Fruit fly (Drosophila melanogaster) whole organism, pupa: ENCODE data around the gene sqh.

Experiments
- CG10348 ChIP-seq: fragments of 200-800 bp; sonication (Bioruptor generic); IDR thresholded peaks from 2 replicates; pipeline ENCODE4 v1.3.6; 2022; ENCODE audit warnings: missing biosample characterization, missing genetic modification characterization
- CG12605 ChIP-seq: fragments of 200-800 bp; sonication (Bioruptor generic); IDR thresholded peaks from 2 replicates; pipeline ENCODE4 v1.3.6; 2022; ENCODE audit warnings: missing biosample characterization, missing genetic modification characterization
- CG13204 ChIP-seq: fragments of 200-800 bp; sonication (Bioruptor generic); optimal IDR thresholded peaks from 2 replicates; lab custom pipeline; 2018; ENCODE audit warnings: missing biosample characterization, mild to moderate bottlenecking, missing genetic modification characterization, moderate library complexity
- CG14655 ChIP-seq: fragments of 200-800 bp; sonication (Bioruptor generic); optimal IDR thresholded peaks from 3 replicates; lab custom pipeline; 2017; ENCODE audit warnings: mild to moderate bottlenecking, missing biosample characterization, missing genetic modification reagents, missing genetic modification characterization
- CG15710 ChIP-seq: fragments of 200-800 bp; sonication (Bioruptor generic); optimal IDR thresholded peaks from 2 replicates; lab custom pipeline; 2018; ENCODE audit warnings: missing biosample characterization, mild to moderate bottlenecking, missing genetic modification characterization, moderate library complexity
- CG17806 ChIP-seq: fragments of 200-800 bp; sonication (Bioruptor generic); optimal IDR thresholded peaks from 2 replicates; lab custom pipeline; 2018; ENCODE audit warnings: missing biosample characterization, mild to moderate bottlenecking, missing genetic modification characterization, moderate library complexity
- CG32121 ChIP-seq: fragments of 200-800 bp; sonication (Bioruptor generic); IDR thresholded peaks from 2 replicates; pipeline ENCODE4 v1.3.6; 2022; ENCODE audit warnings: missing biosample characterization, missing genetic modification characterization
- CG34367 ChIP-seq: fragments of 200-800 bp; sonication (Bioruptor generic); optimal IDR thresholded peaks from 2 replicates; lab custom pipeline; 2018; ENCODE audit warnings: missing biosample characterization, mild to moderate bottlenecking, missing genetic modification characterization
- CG4496 ChIP-seq: fragments of 200-800 bp; sonication (Bioruptor generic); IDR thresholded peaks from 3 replicates; pipeline ENCODE4 v1.3.6; 2022; ENCODE audit warnings: missing biosample characterization, missing genetic modification characterization
- CG8159 ChIP-seq: fragments of 200-800 bp; sonication (Bioruptor generic); optimal IDR thresholded peaks from 3 replicates; lab custom pipeline; 2018; ENCODE audit warnings: missing biosample characterization, mild to moderate bottlenecking, missing genetic modification characterization, moderate library complexity
- CG8301 ChIP-seq: fragments of 200-800 bp; sonication (Bioruptor generic); optimal IDR thresholded peaks from 2 replicates; lab custom pipeline; 2018; ENCODE audit warnings: missing biosample characterization, mild to moderate bottlenecking, missing genetic modification characterization
- CG9948 ChIP-seq: fragments of 200-800 bp; sonication (Bioruptor generic); optimal IDR thresholded peaks from 2 replicates; lab custom pipeline; 2018; ENCODE audit warnings: missing biosample characterization, mild to moderate bottlenecking, missing genetic modification characterization, moderate library complexity
- D1 ChIP-seq: fragments of 200-800 bp; sonication (Bioruptor generic); optimal IDR thresholded peaks from 2 replicates; lab custom pipeline; 2018; ENCODE audit warnings: missing biosample characterization, mild to moderate bottlenecking, missing genetic modification characterization, moderate library complexity
- EcR ChIP-seq: fragments of 200-800 bp; sonication (Bioruptor generic); optimal IDR thresholded peaks from 3 replicates; lab custom pipeline; 2019; ENCODE audit warnings: missing biosample characterization, missing genetic modification characterization, mild to moderate bottlenecking, moderate library complexity, missing genetic modification reagents
- Ets98B ChIP-seq: fragments of 200-800 bp; sonication (Bioruptor generic); IDR thresholded peaks from 2 replicates; pipeline ENCODE4 v1.3.6; 2022; ENCODE audit warnings: missing biosample characterization, missing genetic modification characterization
- Pif1A ChIP-seq: fragments of 200-800 bp; sonication (Bioruptor generic); optimal IDR thresholded peaks from 3 replicates; lab custom pipeline; 2016; ENCODE audit warnings: missing biosample characterization, missing genetic modification characterization
- Pif1B ChIP-seq: fragments of 200-800 bp; sonication (Bioruptor generic); optimal IDR thresholded peaks from 3 replicates; lab custom pipeline; 2016; ENCODE audit warnings: missing biosample characterization, missing genetic modification characterization
- Snoo ChIP-seq: fragments of 200-800 bp; sonication (Bioruptor generic); optimal IDR thresholded peaks from 3 replicates; lab custom pipeline; 2017; ENCODE audit warnings: missing biosample characterization, mild to moderate bottlenecking, missing genetic modification characterization, inconsistent platforms
- fd96Ca ChIP-seq: fragments of 200-800 bp; sonication (Bioruptor generic); IDR thresholded peaks from 3 replicates; pipeline ENCODE4 v1.3.6; 2022; ENCODE audit warnings: missing biosample characterization, missing genetic modification characterization
- gl ChIP-seq: fragments of 200-800 bp; sonication (Bioruptor generic); optimal IDR thresholded peaks from 2 replicates; lab custom pipeline; 2018; ENCODE audit warnings: missing biosample characterization, mild to moderate bottlenecking, missing genetic modification characterization
- rn ChIP-seq: fragments of 200-800 bp; sonication (Bioruptor generic); IDR thresholded peaks from 2 replicates; pipeline ENCODE4 v1.3.6; 2022; ENCODE audit warnings: missing biosample characterization, missing genetic modification characterization

The sqh gene

dm6 chrX:6253701-6254100, 28.8 kb upstream of the sqh start:
- TF ChIP-seq CG13204 (GFP tag; lab: Kevin White, UChicago): no peak
- TF ChIP-seq fd96Ca (GFP tag; lab: Robert Waterston, UW): no peak
- TF ChIP-seq Pif1B (GFP tag; lab: Kevin White, UChicago): no peak
- TF ChIP-seq Snoo (tag; lab: Kevin White, UChicago): no peak
- no peak for TF ChIP-seq CG14655 (GFP tag; lab: Kevin White, UChicago)
- no peak for TF ChIP-seq CG9948 (tag; lab: Kevin White, UChicago)
- TF ChIP-seq CG4496 (GFP tag; lab: Robert Waterston, UW): no peak
- no peak for TF ChIP-seq CG8301 (tag; lab: Kevin White, UChicago)
- no peak for TF ChIP-seq D1 (tag; lab: Kevin White, UChicago)
- no peak for TF ChIP-seq CG17806 (tag; lab: Kevin White, UChicago)

- TF ChIP-seq CG14655 (GFP tag; lab: Kevin White, UChicago): no peak
- TF ChIP-seq CG4496 (GFP tag; lab: Robert Waterston, UW): no peak
- no peak for TF ChIP-seq CG34367 (tag; lab: Kevin White, UChicago)
- TF ChIP-seq CG17806 (tag; lab: Kevin White, UChicago): no peak
- TF ChIP-seq CG12605 (GFP tag; lab: Robert Waterston, UW): no peak
- no peak for TF ChIP-seq EcR (GFP tag; lab: Kevin White, UChicago)
- TF ChIP-seq CG8159: no peak
- no peak for TF ChIP-seq D1 (tag; lab: Kevin White, UChicago)
- TF ChIP-seq Ets98B (GFP tag; lab: Robert Waterston, UW): no peak
Measured at dm6 chrX:6252897-6253540, 28.1 kb upstream of the sqh start.

dm6 chrX:6237015-6237414, 12.1 kb upstream of the sqh start, which contains the start of gene CG14445:
Gene CG14445, plus strand, starts transcription at chrX:6237315.
- TF ChIP-seq Snoo (tag; lab: Kevin White, UChicago): no peak
- TF ChIP-seq CG13204 (GFP tag; lab: Kevin White, UChicago): no peak
- no peak for TF ChIP-seq CG4496 (GFP tag; lab: Robert Waterston, UW)
- TF ChIP-seq EcR (GFP tag; lab: Kevin White, UChicago): no peak
- no peak for TF ChIP-seq CG8301 (tag; lab: Kevin White, UChicago)
- no peak for TF ChIP-seq fd96Ca (GFP tag; lab: Robert Waterston, UW)
- no peak for TF ChIP-seq rn (GFP tag; lab: Robert Waterston, UW)
- TF ChIP-seq CG17806 (tag; lab: Kevin White, UChicago): no peak
- TF ChIP-seq Ets98B (GFP tag; lab: Robert Waterston, UW): no peak

- TF ChIP-seq CG32121 (GFP tag; lab: Robert Waterston, UW) (no peak), CG8301 (tag; lab: Kevin White, UChicago) (no peak), gl (tag; lab: Kevin White, UChicago) (no peak), CG9948 (tag; lab: Kevin White, UChicago) (no peak), CG10348 (no peak), Snoo (tag; lab: Kevin White, UChicago) (no peak), CG34367 (tag; lab: Kevin White, UChicago) (no peak), EcR (GFP tag; lab: Kevin White, UChicago) (no peak), CG4496 (GFP tag; lab: Robert Waterston, UW) (no peak), CG17806 (tag; lab: Kevin White, UChicago) (no peak), fd96Ca (GFP tag; lab: Robert Waterston, UW) (no peak), CG15710 (tag; lab: Kevin White, UChicago) (no peak), Pif1B (GFP tag; lab: Kevin White, UChicago) (no peak), rn (GFP tag; lab: Robert Waterston, UW) (no peak), D1 (tag; lab: Kevin White, UChicago) (no peak), CG12605 (GFP tag; lab: Robert Waterston, UW) (no peak), Pif1A (GFP tag; lab: Kevin White, UChicago) (no peak), CG13204 (GFP tag; lab: Kevin White, UChicago) (no peak), CG14655 (GFP tag; lab: Kevin White, UChicago) (no peak), CG8159 (no peak)
Measured at dm6 chrX:6231764-6232163, 6.8 kb upstream of the sqh start.

dm6 chrX:6225472-6226049, 621 bp upstream of the sqh start, which contains the start of gene dtn:
Gene dtn, plus strand, starts transcription at chrX:6225647.
- TF ChIP-seq Ets98B (GFP tag; lab: Robert Waterston, UW): no peak
- TF ChIP-seq gl (tag; lab: Kevin White, UChicago): no peak
- no peak for TF ChIP-seq CG32121 (GFP tag; lab: Robert Waterston, UW)
- no peak for TF ChIP-seq CG8301 (tag; lab: Kevin White, UChicago)
- TF ChIP-seq CG17806 (tag; lab: Kevin White, UChicago): no peak
- TF ChIP-seq CG10348: no peak
- no peak for TF ChIP-seq Snoo (tag; lab: Kevin White, UChicago)
- no peak for TF ChIP-seq Pif1A (GFP tag; lab: Kevin White, UChicago)
- TF ChIP-seq D1 (tag; lab: Kevin White, UChicago): no peak
- no peak for TF ChIP-seq CG12605 (GFP tag; lab: Robert Waterston, UW)
- TF ChIP-seq fd96Ca (GFP tag; lab: Robert Waterston, UW): no peak
- no peak for TF ChIP-seq CG15710 (tag; lab: Kevin White, UChicago)
- TF ChIP-seq Pif1B (GFP tag; lab: Kevin White, UChicago): no peak
- no peak for TF ChIP-seq CG9948 (tag; lab: Kevin White, UChicago)
- TF ChIP-seq CG13204 (GFP tag; lab: Kevin White, UChicago): no peak
- TF ChIP-seq CG4496 (GFP tag; lab: Robert Waterston, UW): no peak
- no peak for TF ChIP-seq CG14655 (GFP tag; lab: Kevin White, UChicago)
- no peak for TF ChIP-seq EcR (GFP tag; lab: Kevin White, UChicago)
- TF ChIP-seq CG34367 (tag; lab: Kevin White, UChicago): no peak
- TF ChIP-seq, all 21 proteins: peak for 0
